Worm (Caenorhabditis elegans) whole organism, L4 larva: ENCODE results near the gene dhc-3.

Source experiments
- F37D6.2 ChIP-seq: sonication (generic microtip); optimal IDR thresholded peaks from 2 replicates; lab custom pipeline; 2016; ENCODE audit warnings: mild to moderate bottlenecking, missing genetic modification characterization, missing compliant biosample characterization
- T20F7.1 ChIP-seq: fragments of 200-800 bp; sonication (Bioruptor generic); optimal IDR thresholded peaks from 2 replicates; lab custom pipeline; 2018; ENCODE audit warnings: mild to moderate bottlenecking, missing genetic modification characterization, missing compliant biosample characterization
- T26A8.4 ChIP-seq: fragments of 200-800 bp; sonication (Bioruptor generic); IDR thresholded peaks from 2 replicates; pipeline ENCODE4 v1.3.6; 2022; ENCODE audit warnings: missing genetic modification characterization, missing compliant biosample characterization
- Y105C5A.15 ChIP-seq: fragments of 200-800 bp; sonication (Bioruptor generic); IDR thresholded peaks from 2 replicates; pipeline ENCODE4 v1.3.6; 2022; ENCODE audit warnings: missing genetic modification characterization, missing compliant biosample characterization
- Y48G9A.11 ChIP-seq: fragments of 200-800 bp; sonication (Bioruptor generic); IDR thresholded peaks from 2 replicates; pipeline ENCODE4 v1.3.6; 2022; ENCODE audit warnings: missing genetic modification reagents, missing genetic modification characterization, missing compliant biosample characterization
- Y5F2A.4 ChIP-seq: fragments of 200-800 bp; sonication (Bioruptor generic); optimal IDR thresholded peaks from 2 replicates; lab custom pipeline; 2018; ENCODE audit warnings: mild to moderate bottlenecking, missing genetic modification characterization, missing compliant biosample characterization
- Y75B8A.6 ChIP-seq: fragments of 200-800 bp; sonication (Bioruptor generic); IDR thresholded peaks from 2 replicates; pipeline ENCODE4 v1.3.6; 2022; ENCODE audit warnings: missing genetic modification reagents, missing genetic modification characterization, missing compliant biosample characterization
- ZK337.2 ChIP-seq: fragments of 200-800 bp; sonication (Bioruptor generic); IDR thresholded peaks from 2 replicates; pipeline ENCODE4 v1.3.6; 2022; ENCODE audit warnings: missing genetic modification reagents, missing genetic modification characterization, missing compliant biosample characterization
- ZK546.5 ChIP-seq, 2 experiments: sonication (generic microtip); optimal IDR thresholded peaks; 2 replicates each; lab custom pipeline; 2017; ENCODE audit warnings: missing biosample characterization in 2 of 2, missing genetic modification characterization in 2 of 2
- aly-2 ChIP-seq: sonication (generic microtip); optimal IDR thresholded peaks from 2 replicates; lab custom pipeline; 2018; ENCODE audit warnings: missing biosample characterization, missing genetic modification characterization
- ama-1 ChIP-seq: fragments of 150-350 bp; optimal IDR thresholded peaks from 2 replicates; lab custom pipeline; 2014; ENCODE audit warnings: inconsistent platforms, mixed read lengths
- arid-1 ChIP-seq: fragments of 200-800 bp; sonication (Bioruptor generic); conservative IDR thresholded peaks from 2 replicates; pipeline ENCODE4 v1.3.6; 2022; ENCODE audit warnings: missing genetic modification reagents, missing genetic modification characterization, missing compliant biosample characterization
- ceh-20 ChIP-seq: fragments of 200-800 bp; sonication (Bioruptor generic); IDR thresholded peaks from 2 replicates; pipeline ENCODE4 v1.3.6; 2022; ENCODE audit warnings: missing genetic modification reagents, missing genetic modification characterization, missing compliant biosample characterization
- ceh-32 ChIP-seq: sonication (generic microtip); optimal IDR thresholded peaks from 2 replicates; lab custom pipeline; 2016; ENCODE audit warnings: mild to moderate bottlenecking, missing genetic modification characterization, missing compliant biosample characterization; ENCODE audit not compliant: poor library complexity
- ceh-82 ChIP-seq: sonication (generic microtip); optimal IDR thresholded peaks from 2 replicates; lab custom pipeline; 2017; ENCODE audit warnings: missing biosample characterization, missing genetic modification characterization
- cey-2 ChIP-seq: sonication (generic microtip); optimal IDR thresholded peaks from 3 replicates; lab custom pipeline; 2017; ENCODE audit warnings: missing genetic modification characterization, mild to moderate bottlenecking, missing compliant biosample characterization, antibody characterized with exemption, borderline replicate concordance; ENCODE audit not compliant: insufficient read depth
- daf-12 ChIP-seq: fragments of 150-350 bp; optimal IDR thresholded peaks from 2 replicates; lab custom pipeline; 2014; ENCODE audit warnings: missing biosample characterization, missing genetic modification reagents, missing genetic modification characterization
- daf-19 ChIP-seq: fragments of 200-800 bp; sonication (Bioruptor generic); conservative IDR thresholded peaks from 2 replicates; pipeline ENCODE4 v1.3.6; 2022; ENCODE audit warnings: missing genetic modification characterization, missing compliant biosample characterization
- daf-8 ChIP-seq: fragments of 200-800 bp; sonication (Bioruptor generic); IDR thresholded peaks from 2 replicates; pipeline ENCODE4 v1.3.6; 2022; ENCODE audit warnings: missing genetic modification characterization, missing compliant biosample characterization
- dmd-8 ChIP-seq: fragments of 200-800 bp; sonication (Bioruptor generic); IDR thresholded peaks from 2 replicates; pipeline ENCODE4 v1.3.6; 2022; ENCODE audit warnings: missing genetic modification characterization, missing compliant biosample characterization
- dmd-9 ChIP-seq: fragments of 200-800 bp; sonication (Bioruptor generic); IDR thresholded peaks from 2 replicates; pipeline ENCODE4 v1.3.6; 2022; ENCODE audit warnings: missing genetic modification reagents, missing genetic modification characterization, missing compliant biosample characterization
- duxl-1 ChIP-seq: sonication (generic microtip); optimal IDR thresholded peaks from 2 replicates; lab custom pipeline; 2016; ENCODE audit warnings: mild to moderate bottlenecking, missing genetic modification characterization, moderate library complexity, missing compliant biosample characterization; ENCODE audit not compliant: poor library complexity
- egl-27 ChIP-seq: sonication (generic microtip); optimal IDR thresholded peaks from 3 replicates; lab custom pipeline; 2017; ENCODE audit warnings: missing biosample characterization, missing genetic modification reagents, missing genetic modification characterization
- egl-43 ChIP-seq: fragments of 200-800 bp; sonication (Bioruptor generic); IDR thresholded peaks from 2 replicates; pipeline ENCODE4 v1.3.6; 2022; ENCODE audit warnings: missing genetic modification reagents, missing genetic modification characterization, missing compliant biosample characterization
- fos-1 ChIP-seq: fragments of 150-350 bp; optimal IDR thresholded peaks from 2 replicates; lab custom pipeline; 2014; ENCODE audit warnings: missing biosample characterization, missing genetic modification characterization
- gei-8 ChIP-seq: fragments of 200-800 bp; sonication (Bioruptor generic); optimal IDR thresholded peaks from 2 replicates; lab custom pipeline; 2018; ENCODE audit warnings: mild to moderate bottlenecking, missing genetic modification characterization, missing compliant biosample characterization
- hlh-11 ChIP-seq: fragments of 200-800 bp; sonication (Bioruptor generic); optimal IDR thresholded peaks from 2 replicates; lab custom pipeline; 2018; ENCODE audit warnings: mild to moderate bottlenecking, missing genetic modification characterization, missing compliant biosample characterization
- hlh-30 ChIP-seq: sonication (generic microtip); optimal IDR thresholded peaks from 2 replicates; lab custom pipeline; 2017; ENCODE audit warnings: antibody characterized with exemption, mild to moderate bottlenecking, missing genetic modification characterization, missing compliant biosample characterization; ENCODE audit not compliant: insufficient read depth
- hmg-1.1 ChIP-seq: fragments of 200-800 bp; sonication (Bioruptor generic); IDR thresholded peaks from 2 replicates; pipeline ENCODE4 v1.3.6; 2022; ENCODE audit warnings: missing genetic modification reagents, missing genetic modification characterization, missing compliant biosample characterization
- lin-1 ChIP-seq: fragments of 200-800 bp; sonication (Bioruptor generic); IDR thresholded peaks from 2 replicates; pipeline ENCODE4 v1.3.6; 2022; ENCODE audit warnings: missing genetic modification reagents, missing genetic modification characterization, missing compliant biosample characterization
- lin-13 ChIP-seq: fragments of 150-350 bp; optimal IDR thresholded peaks from 2 replicates; lab custom pipeline; 2014; ENCODE audit warnings: missing biosample characterization, missing genetic modification reagents, missing genetic modification characterization
- lin-15B ChIP-seq: fragments of 150-350 bp; sonication (generic microtip); optimal IDR thresholded peaks from 3 replicates; lab custom pipeline; 2014; ENCODE audit warnings: missing biosample characterization, missing genetic modification characterization
- lin-38 ChIP-seq: fragments of 200-800 bp; sonication (Bioruptor generic); IDR thresholded peaks from 2 replicates; pipeline ENCODE4 v1.3.6; 2022; ENCODE audit warnings: missing genetic modification reagents, missing genetic modification characterization, missing compliant biosample characterization
- lin-39 ChIP-seq: fragments of 150-350 bp; optimal IDR thresholded peaks from 2 replicates; lab custom pipeline; 2014; ENCODE audit warnings: missing biosample characterization, missing genetic modification reagents, missing genetic modification characterization
- lir-3 ChIP-seq: sonication (generic microtip); optimal IDR thresholded peaks from 2 replicates; lab custom pipeline; 2016; ENCODE audit warnings: mild to moderate bottlenecking, missing genetic modification characterization, missing compliant biosample characterization
- lsy-2 ChIP-seq, 2 experiments: fragments of 150-350 bp in 1 of 2; sonication (generic microtip) in 1 of 2; optimal IDR thresholded peaks; 2 replicates each; lab custom pipeline; 2014 to 2017; ENCODE audit warnings: missing biosample characterization in 2 of 2, missing genetic modification characterization in 2 of 2
- madf-9 ChIP-seq: fragments of 200-800 bp; sonication (Bioruptor generic); conservative IDR thresholded peaks from 2 replicates; pipeline ENCODE4 v1.3.6; 2022; ENCODE audit warnings: missing genetic modification reagents, missing genetic modification characterization, missing compliant biosample characterization
- nhr-10 ChIP-seq: fragments of 150-350 bp; optimal IDR thresholded peaks from 2 replicates; lab custom pipeline; 2014; ENCODE audit warnings: missing biosample characterization, missing genetic modification characterization
- nhr-237 ChIP-seq: sonication (generic microtip); optimal IDR thresholded peaks from 2 replicates; lab custom pipeline; 2017; ENCODE audit warnings: missing biosample characterization, missing genetic modification characterization
- nhr-41 ChIP-seq: fragments of 200-800 bp; sonication (Bioruptor generic); IDR thresholded peaks from 2 replicates; pipeline ENCODE4 v1.3.6; 2022; ENCODE audit warnings: missing genetic modification reagents, missing genetic modification characterization, missing compliant biosample characterization
- nhr-42 ChIP-seq: fragments of 200-800 bp; sonication (Bioruptor generic); IDR thresholded peaks from 2 replicates; pipeline ENCODE4 v1.3.6; 2022; ENCODE audit warnings: missing genetic modification characterization, missing compliant biosample characterization
- nhr-48 ChIP-seq: sonication (generic microtip); optimal IDR thresholded peaks from 2 replicates; lab custom pipeline; 2016; ENCODE audit warnings: mild to moderate bottlenecking, missing genetic modification characterization, missing compliant biosample characterization
- pha-4 ChIP-seq, 2 experiments: fragments of 150-350 bp in 1 of 2; fragments of 200-800 bp in 1 of 2; sonication (Bioruptor generic) in 1 of 2; IDR thresholded peaks in 1 of 2; optimal IDR thresholded peaks in 1 of 2; 2 replicates each; pipeline versions ENCODE4 v1.3.6 to Lab custom; 2014 to 2022; ENCODE audit warnings: missing genetic modification characterization in 2 of 2, missing genetic modification reagents in 2 of 2, missing biosample characterization in 1 of 2, missing compliant biosample characterization in 1 of 2
- pqm-1 ChIP-seq: sonication (generic microtip); optimal IDR thresholded peaks from 2 replicates; lab custom pipeline; 2017; ENCODE audit warnings: missing biosample characterization, missing genetic modification characterization
- rbr-2 ChIP-seq: sonication (generic microtip); optimal IDR thresholded peaks from 2 replicates; lab custom pipeline; 2016; ENCODE audit warnings: missing genotype, missing genetic modification characterization, missing compliant biosample characterization
- saeg-2 ChIP-seq: fragments of 200-800 bp; sonication (Bioruptor generic); IDR thresholded peaks from 2 replicates; pipeline ENCODE4 v1.3.6; 2022; ENCODE audit warnings: missing genetic modification reagents, missing genetic modification characterization, missing compliant biosample characterization
- snpc-1.2 ChIP-seq: fragments of 200-800 bp; sonication (Bioruptor generic); IDR thresholded peaks from 2 replicates; pipeline ENCODE4 v1.3.6; 2022; ENCODE audit warnings: missing genetic modification reagents, missing genetic modification characterization, missing compliant biosample characterization
- spr-1 ChIP-seq: sonication (generic microtip); optimal IDR thresholded peaks from 2 replicates; lab custom pipeline; 2016; ENCODE audit warnings: mild to moderate bottlenecking, missing genetic modification characterization, missing compliant biosample characterization
- tag-97 ChIP-seq: fragments of 200-800 bp; sonication (Bioruptor generic); IDR thresholded peaks from 2 replicates; pipeline ENCODE4 v1.3.6; 2022; ENCODE audit warnings: missing genetic modification characterization, missing compliant biosample characterization
- zfp-2 ChIP-seq: sonication (generic microtip); optimal IDR thresholded peaks from 2 replicates; lab custom pipeline; 2016; ENCODE audit warnings: mild to moderate bottlenecking, missing genetic modification characterization, missing compliant biosample characterization
- zfp-3 ChIP-seq: fragments of 200-800 bp; sonication (Bioruptor generic); conservative IDR thresholded peaks from 2 replicates; pipeline ENCODE4 v1.3.6; 2022; ENCODE audit warnings: missing genetic modification reagents, missing genetic modification characterization, missing compliant biosample characterization

The dhc-3 gene

DNA sequence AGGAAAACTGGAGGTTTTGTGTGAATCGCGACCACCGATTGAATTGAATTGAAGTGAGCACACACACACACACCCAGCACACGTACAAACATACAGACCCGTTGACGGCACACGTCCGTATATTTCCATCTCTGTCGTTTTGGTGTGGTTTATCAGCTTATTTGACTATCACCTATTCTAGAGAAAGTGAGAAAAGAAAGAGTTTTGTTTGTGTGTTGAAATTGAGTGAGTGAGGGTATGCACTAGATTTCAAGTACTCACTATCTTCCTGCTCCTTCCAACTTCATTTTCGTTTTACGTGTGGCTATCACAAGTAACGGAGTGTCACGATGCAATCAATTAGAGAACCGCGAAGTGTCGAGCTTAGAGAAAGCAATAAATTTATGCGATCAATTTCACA is 25.1 kb downstream of the dhc-3 start (continued):
- TF ChIP-seq daf-12 (tag; lab: Kevin White, UChicago) = no peak
- TF ChIP-seq lin-13 = no peak
- TF ChIP-seq spr-1 (tag; lab: Kevin White, UChicago) = no peak
- TF ChIP-seq Y48G9A.11 = no peak
- TF ChIP-seq egl-27 (tag; lab: Kevin White, UChicago) = no peak
- no peak for TF ChIP-seq lsy-2 (tag; optimal IDR thresholded peaks at IDR 0.05; lab: Kevin White, UChicago)
- TF ChIP-seq nhr-42 (GFP tag; lab: Robert Waterston, UW) = no peak
- TF ChIP-seq ceh-82 (tag; lab: Kevin White, UChicago) = no peak
- TF ChIP-seq nhr-41 = no peak
- TF ChIP-seq nhr-48 (tag; lab: Kevin White, UChicago) = peak; percentile 48
- TF ChIP-seq ceh-20 = no peak
- TF ChIP-seq zfp-3 (GFP tag; lab: Robert Waterston, UW) = no peak
- TF ChIP-seq cey-2 (tag; lab: Kevin White, UChicago) = no peak
- TF ChIP-seq nhr-10 (tag; lab: Kevin White, UChicago) = no peak
- TF ChIP-seq ama-1 = no peak
- no peak for TF ChIP-seq daf-19
- 0 out of 2 replicates have a peak, but pooled peaks have one; percentile 17 for TF ChIP-seq arid-1 (GFP tag; lab: Robert Waterston, UW)
- no peak for TF ChIP-seq ZK546.5 (tag; optimal IDR thresholded peaks at IDR 0.05; lab: Kevin White, UChicago)
- TF ChIP-seq lin-39 (tag; lab: Kevin White, UChicago) = no peak
- no peak for TF ChIP-seq Y105C5A.15 (GFP tag; lab: Robert Waterston, UW)
- no peak for TF ChIP-seq nhr-237 (tag; lab: Kevin White, UChicago)
- TF ChIP-seq aly-2 (tag; lab: Kevin White, UChicago) = no peak
- no peak for TF ChIP-seq egl-43 (GFP tag; lab: Robert Waterston, UW)
- TF ChIP-seq lin-15B (tag; lab: Kevin White, UChicago) = no peak
- no peak for TF ChIP-seq rbr-2 (tag; lab: Kevin White, UChicago)
- no peak for TF ChIP-seq Y5F2A.4 (GFP tag; lab: Kevin White, UChicago)
- TF ChIP-seq saeg-2 = no peak
- no peak for TF ChIP-seq snpc-1.2 (GFP tag; lab: Robert Waterston, UW)
- TF ChIP-seq duxl-1 (tag; lab: Kevin White, UChicago) = no peak
- TF ChIP-seq daf-8 (GFP tag; lab: Robert Waterston, UW) = no peak
- TF ChIP-seq dmd-9 (GFP tag; lab: Robert Waterston, UW) = no peak
- no peak for TF ChIP-seq F37D6.2 (tag; lab: Kevin White, UChicago)
- TF ChIP-seq T26A8.4 (GFP tag; lab: Robert Waterston, UW) = peak; percentile 44; the same call in 1 of the 2 replicates
- no peak for TF ChIP-seq pha-4 (GFP tag; IDR thresholded peaks at IDR 0.05; lab: Robert Waterston, UW)
- no peak for TF ChIP-seq pha-4 (tag; optimal IDR thresholded peaks at IDR 0.05; lab: Kevin White, UChicago)
- no peak for TF ChIP-seq fos-1 (tag; lab: Kevin White, UChicago)
- TF ChIP-seq lin-1 = no peak
- TF ChIP-seq gei-8 (GFP tag; lab: Kevin White, UChicago) = no peak
- no peak for TF ChIP-seq ZK337.2 (GFP tag; lab: Robert Waterston, UW)
- TF ChIP-seq ceh-32 (tag; lab: Kevin White, UChicago) = no peak
- peak; percentile 27 for TF ChIP-seq hlh-30 (tag; lab: Kevin White, UChicago)
- peak; percentile 53 for TF ChIP-seq T20F7.1 (GFP tag; lab: Kevin White, UChicago)
- no peak for TF ChIP-seq tag-97 (GFP tag; lab: Robert Waterston, UW)
- no peak for TF ChIP-seq Y75B8A.6 (GFP tag; lab: Robert Waterston, UW)
- TF ChIP-seq lir-3 (tag; lab: Kevin White, UChicago) = no peak
- TF ChIP-seq pqm-1 = peak; percentile 93
- TF ChIP-seq hlh-11 (tag; lab: Kevin White, UChicago) = peak; percentile 86
- TF ChIP-seq hmg-1.1 (GFP tag; lab: Robert Waterston, UW) = peak; percentile 40; the same call in 1 of the 2 replicates
- no peak for TF ChIP-seq madf-9 (GFP tag; lab: Robert Waterston, UW)
- TF ChIP-seq lin-38 (GFP tag; lab: Robert Waterston, UW) = no peak
- TF ChIP-seq zfp-2 = no peak
- TF ChIP-seq dmd-8 (GFP tag; lab: Robert Waterston, UW) = no peak
